Worm (Caenorhabditis elegans) whole organism, dauer: ENCODE results near the gene irg-7.

Experiments
- unc-62 ChIP-seq: sonication (generic microtip); optimal IDR thresholded peaks from 2 replicates; lab custom pipeline; 2017; ENCODE audit warnings: missing biosample characterization, missing genetic modification reagents, missing genetic modification characterization

The irg-7 gene

ce11 chrX:3191353-3192065 lies 51.9 kb downstream of the irg-7 start:
- TF ChIP-seq unc-62 (GFP tag; lab: Kevin White, UChicago), result no peak

- TF ChIP-seq unc-62 (GFP tag; lab: Kevin White, UChicago), result no peak
These were observed 53.2 kb downstream of the irg-7 start for ce11 chrX:3190193-3190592.
